Fruit fly (Drosophila melanogaster): Measurements from ENCODE around the gene CG9072.

Gene CG9072

dm6 chrX:15085777-15086510, 9.9 kb downstream of the CG9072 start, which contains the start of the genes CG15027 and Dbct (continued):
- TF ChIP-seq CG7368 (GFP tag; optimal IDR thresholded peaks at IDR 0.05), result peak; percentile 56
- peak; percentile 53 for TF ChIP-seq CG3919 (GFP tag; optimal IDR thresholded peaks at IDR 0.05)
- peak; percentile 41 for TF ChIP-seq CG6792 (GFP tag; optimal IDR thresholded peaks at IDR 0.05)
- peak; percentile 83 for TF ChIP-seq svp (GFP tag)
- TF ChIP-seq spab (GFP tag; optimal IDR thresholded peaks at IDR 0.05), result no peak
- peak; percentile 17 for TF ChIP-seq CG4318 (GFP tag; optimal IDR thresholded peaks at IDR 0.05)
- TF ChIP-seq CG11902 (GFP tag; optimal IDR thresholded peaks at IDR 0.05), result peak; percentile 26
- peak; percentile 3 for TF ChIP-seq CG6854 (GFP tag; optimal IDR thresholded peaks at IDR 0.05)
- peak; percentile 66 for TF ChIP-seq pdm3 (GFP tag; optimal IDR thresholded peaks at IDR 0.05)
- TF ChIP-seq CG10669 (GFP tag; optimal IDR thresholded peaks at IDR 0.05), result peak; percentile 45
- TF ChIP-seq CG16779 (tag; optimal IDR thresholded peaks at IDR 0.05), result no peak
- TF ChIP-seq esn (GFP tag; optimal IDR thresholded peaks at IDR 0.05), result peak; percentile 70
- TF ChIP-seq Ets96B (tag; optimal IDR thresholded peaks at IDR 0.05), result peak; percentile 67

- peak; percentile 58 for TF ChIP-seq Blimp-1 (GFP tag; optimal IDR thresholded peaks at IDR 0.05)
- peak; percentile 80 for TF ChIP-seq CG6808 (GFP tag; optimal IDR thresholded peaks at IDR 0.05)
- TF ChIP-seq CG9139 (GFP tag; optimal IDR thresholded peaks at IDR 0.05), result no peak
- TF ChIP-seq Sox102F (GFP tag; optimal IDR thresholded peaks at IDR 0.05), result peak; percentile 74
- TF ChIP-seq Hr38 (GFP tag; optimal IDR thresholded peaks at IDR 0.05), result no peak
- TF ChIP-seq CG1621 (tag; optimal IDR thresholded peaks at IDR 0.05), result peak; percentile 68
- TF ChIP-seq CG6276 (GFP tag; optimal IDR thresholded peaks at IDR 0.05), result peak; percentile 72
- TF ChIP-seq Eip75B (GFP tag; optimal IDR thresholded peaks at IDR 0.05), result peak; percentile 77
- peak; percentile 88 for TF ChIP-seq lz (GFP tag; optimal IDR thresholded peaks at IDR 0.05)
- TF ChIP-seq CG8632 (GFP tag; optimal IDR thresholded peaks at IDR 0.05), result peak; percentile 76
- peak; percentile 77 for TF ChIP-seq Ets21C (GFP tag; optimal IDR thresholded peaks at IDR 0.05)
- TF ChIP-seq net (GFP tag; optimal IDR thresholded peaks at IDR 0.05), result peak; percentile 75
- peak; percentile 61 to 81 for TF ChIP-seq ss (GFP tag; optimal IDR thresholded peaks at IDR 0.05)
- peak; percentile 78 for TF ChIP-seq topi (GFP tag; optimal IDR thresholded peaks at IDR 0.05)
- peak; percentile 76 for TF ChIP-seq Hr39 (GFP tag; optimal IDR thresholded peaks at IDR 0.05)
- 0 out of 3 replicates have a peak, but pooled peaks have one; percentile 42 for TF ChIP-seq CG6163 (GFP tag; IDR thresholded peaks at IDR 0.05)
- peak; percentile 84 for TF ChIP-seq Met (GFP tag; optimal IDR thresholded peaks at IDR 0.05)
- TF ChIP-seq Gug (GFP tag; IDR thresholded peaks at IDR 0.05), result peak; percentile 10; the same call in 1 of the 2 replicates
- TF ChIP-seq esn (GFP tag; optimal IDR thresholded peaks at IDR 0.05), result peak; percentile 86
- peak; percentile 44 for TF ChIP-seq dac (GFP tag; optimal IDR thresholded peaks at IDR 0.05)
- peak; percentile 75 for TF ChIP-seq CG4318 (GFP tag; optimal IDR thresholded peaks at IDR 0.05)
- peak; percentile 67 for TF ChIP-seq CG10669 (GFP tag; optimal IDR thresholded peaks at IDR 0.05)
- peak; percentile 69 for TF ChIP-seq CG11902 (GFP tag; optimal IDR thresholded peaks at IDR 0.05)
- peak; percentile 59 for TF ChIP-seq spab (GFP tag; optimal IDR thresholded peaks at IDR 0.05)
- TF ChIP-seq vri (GFP tag; optimal IDR thresholded peaks at IDR 0.05), result peak; percentile 64
- peak; percentile 53 for TF ChIP-seq CG8319 (GFP tag; optimal IDR thresholded peaks at IDR 0.05)
- TF ChIP-seq Smox (GFP tag; optimal IDR thresholded peaks at IDR 0.05), result peak; percentile 84
- TF ChIP-seq achi (GFP tag; optimal IDR thresholded peaks at IDR 0.05), result peak; percentile 86
- peak; percentile 84 for TF ChIP-seq Sox15 (GFP tag; optimal IDR thresholded peaks at IDR 0.05)
- TF ChIP-seq fd85E (GFP tag; optimal IDR thresholded peaks at IDR 0.05), result peak; percentile 47
- peak; percentile 25 for TF ChIP-seq CG7368 (GFP tag; optimal IDR thresholded peaks at IDR 0.05)
- peak; percentile 68 for TF ChIP-seq CG8119 (GFP tag; IDR thresholded peaks at IDR 0.05)
- peak; percentile 88 for TF ChIP-seq CG32006 (GFP tag; optimal IDR thresholded peaks at IDR 0.05)
- TF ChIP-seq Eip78C (GFP tag), result peak; percentile 91
- peak; percentile 84 for TF ChIP-seq OdsH (GFP tag; optimal IDR thresholded peaks at IDR 0.05)
- peak; percentile 56 for TF ChIP-seq CG15336 (GFP tag; IDR thresholded peaks at IDR 0.05)
- peak; percentile 79 for TF ChIP-seq pdm3 (GFP tag; optimal IDR thresholded peaks at IDR 0.05)
- peak; percentile 85 for TF ChIP-seq CG10631 (GFP tag; optimal IDR thresholded peaks at IDR 0.05)
- peak; percentile 81 for TF ChIP-seq CG3032 (tag; optimal IDR thresholded peaks at IDR 0.05)
- TF ChIP-seq CG11294 (GFP tag; IDR thresholded peaks at IDR 0.05), result peak; percentile 60; the same call in 1 of the 2 replicates
- peak; percentile 77 for TF ChIP-seq CG3919 (GFP tag; optimal IDR thresholded peaks at IDR 0.05)
- peak; percentile 59 for TF ChIP-seq CG11762 (GFP tag; optimal IDR thresholded peaks at IDR 0.05; ENCODE audit: insufficient read depth)
Measured at dm6 chrX:15084580-15085138, 11.2 kb downstream of the CG9072 start, which contains the start of gene Cox17. Gene Cox17, minus strand, starts transcription at chrX:15084699.
